Fruit fly (Drosophila melanogaster) whole organism, embryonic: ENCODE measurements around the gene NdufA3.
A peak's percentile ranks its signal among the peaks of the same experiment; 100 is the strongest.

Experiments used
- B-H2 ChIP-seq: fragments of 200-800 bp; sonication (Bioruptor generic); optimal IDR thresholded peaks from 2 replicates; lab custom pipeline; 2018; ENCODE audit warnings: missing biosample characterization, mild to moderate bottlenecking, missing genetic modification characterization
- BEAF-32 ChIP-seq: fragments of 200-800 bp; sonication (Bioruptor generic); optimal IDR thresholded peaks from 3 replicates; lab custom pipeline; 2017; ENCODE audit warnings: missing biosample characterization, missing genetic modification characterization, mild to moderate bottlenecking, moderate library complexity, missing genetic modification reagents
- CG10462 ChIP-seq: fragments of 200-800 bp; sonication (Bioruptor generic); optimal IDR thresholded peaks from 2 replicates; lab custom pipeline; 2016; ENCODE audit warnings: missing biosample characterization, missing genetic modification characterization
- CG10543 ChIP-seq: fragments of 200-800 bp; sonication (Bioruptor generic); optimal IDR thresholded peaks from 3 replicates; lab custom pipeline; 2017; ENCODE audit warnings: missing biosample characterization, mild to moderate bottlenecking, missing genetic modification characterization, moderate library complexity
- CG12391 ChIP-seq: fragments of 200-800 bp; sonication (Bioruptor generic); optimal IDR thresholded peaks from 3 replicates; lab custom pipeline; 2018; ENCODE audit warnings: missing biosample characterization, mild to moderate bottlenecking, missing genetic modification characterization, moderate library complexity
- CG13296 ChIP-seq: fragments of 200-800 bp; sonication (Bioruptor generic); optimal IDR thresholded peaks from 3 replicates; lab custom pipeline; 2018; ENCODE audit warnings: missing biosample characterization, mild to moderate bottlenecking, missing genetic modification characterization
- CG14710 ChIP-seq: fragments of 200-800 bp; sonication (Bioruptor generic); optimal IDR thresholded peaks from 3 replicates; lab custom pipeline; 2019; ENCODE audit warnings: missing biosample characterization, mild to moderate bottlenecking, missing genetic modification characterization, moderate library complexity
- CG15479 ChIP-seq: fragments of 200-800 bp; sonication (Bioruptor generic); optimal IDR thresholded peaks from 3 replicates; lab custom pipeline; 2019; ENCODE audit warnings: missing biosample characterization, mild to moderate bottlenecking, missing genetic modification characterization, moderate library complexity
- CG17568 ChIP-seq: fragments of 200-800 bp; sonication (Bioruptor generic); optimal IDR thresholded peaks from 2 replicates; lab custom pipeline; 2018; ENCODE audit warnings: missing biosample characterization, mild to moderate bottlenecking, missing genetic modification characterization, moderate library complexity
- CG17829 ChIP-seq: fragments of 200-800 bp; optimal IDR thresholded peaks from 2 replicates; lab custom pipeline; 2019; ENCODE audit warnings: missing biosample characterization, mild to moderate bottlenecking, missing genetic modification characterization, moderate library complexity
- CG2129 ChIP-seq: fragments of 200-800 bp; sonication (Bioruptor generic); IDR thresholded peaks from 2 replicates; pipeline ENCODE4 v1.3.6; 2022; ENCODE audit warnings: missing biosample characterization, missing genetic modification characterization; ENCODE audit not compliant: partially characterized antibody
- CG2199 ChIP-seq: fragments of 200-800 bp; sonication (Bioruptor generic); IDR thresholded peaks from 3 replicates; pipeline ENCODE4 v1.3.6; 2022; ENCODE audit warnings: missing biosample characterization, missing genetic modification characterization
- CG34224 ChIP-seq: fragments of 200-800 bp; sonication (Bioruptor generic); IDR thresholded peaks from 3 replicates; pipeline ENCODE4 v1.3.6; 2022; ENCODE audit warnings: missing biosample characterization, missing genetic modification characterization; ENCODE audit not compliant: partially characterized antibody
- CG42726 ChIP-seq: fragments of 200-800 bp; sonication (Bioruptor generic); IDR thresholded peaks from 2 replicates; pipeline ENCODE4 v1.3.6; 2022; ENCODE audit warnings: missing biosample characterization, missing genetic modification characterization; ENCODE audit not compliant: partially characterized antibody
- CG6272 ChIP-seq: fragments of 200-800 bp; sonication (Bioruptor generic); IDR thresholded peaks from 2 replicates; pipeline ENCODE4 v1.3.6; 2022; ENCODE audit warnings: missing biosample characterization, missing genetic modification characterization
- CG8281 ChIP-seq: fragments of 200-800 bp; sonication (Bioruptor generic); optimal IDR thresholded peaks from 2 replicates; lab custom pipeline; 2018; ENCODE audit warnings: missing biosample characterization, mild to moderate bottlenecking, missing genetic modification characterization, moderate library complexity
- CG8290 ChIP-seq, 3 experiments: fragments of 200-800 bp; sonication (Bioruptor generic); optimal IDR thresholded peaks; 2 replicates each; lab custom pipeline; 2016 to 2019; ENCODE audit warnings: missing biosample characterization in 3 of 3, missing genetic modification characterization in 3 of 3, mild to moderate bottlenecking in 2 of 3, moderate library complexity in 1 of 3
- Doc3 ChIP-seq: fragments of 200-800 bp; sonication (Bioruptor generic); IDR thresholded peaks from 3 replicates; pipeline ENCODE4 v1.3.6; 2022; ENCODE audit warnings: missing biosample characterization, missing genetic modification characterization; ENCODE audit not compliant: partially characterized antibody
- Dp ChIP-seq: fragments of 200-800 bp; sonication (Bioruptor generic); optimal IDR thresholded peaks from 2 replicates; lab custom pipeline; 2018; ENCODE audit warnings: missing biosample characterization, mild to moderate bottlenecking, missing genetic modification characterization, moderate library complexity
- Drgx ChIP-seq: fragments of 200-800 bp; sonication (Bioruptor generic); IDR thresholded peaks from 2 replicates; pipeline ENCODE4 v1.3.6; 2022; ENCODE audit warnings: missing biosample characterization, missing genetic modification characterization
- Eip74EF ChIP-seq, 2 experiments: fragments of 200-800 bp in 1 of 2; fragments of >200 bp in 1 of 2; sonication (Bioruptor generic) in 1 of 2; optimal IDR thresholded peaks; 2 replicates each; lab custom pipeline; 2017 to 2019; ENCODE audit warnings: missing biosample characterization in 2 of 2, missing genetic modification characterization in 2 of 2, mild to moderate bottlenecking in 1 of 2, moderate library complexity in 1 of 2
- Ets97D ChIP-seq: fragments of 200-800 bp; sonication (Bioruptor generic); optimal IDR thresholded peaks from 3 replicates; lab custom pipeline; 2016; ENCODE audit warnings: missing biosample characterization, missing genetic modification characterization
- Hmx ChIP-seq: fragments of 200-800 bp; sonication (Bioruptor generic); optimal IDR thresholded peaks from 2 replicates; lab custom pipeline; 2016; ENCODE audit warnings: missing biosample characterization, missing genetic modification characterization
- Max ChIP-seq: fragments of 200-800 bp; sonication (Bioruptor generic); optimal IDR thresholded peaks from 2 replicates; lab custom pipeline; 2016; ENCODE audit warnings: missing biosample characterization, mild to moderate bottlenecking, missing genetic modification characterization
- Med ChIP-seq: fragments of 200-800 bp; sonication (Bioruptor generic); peaks from one replicate; lab custom pipeline; 2016; ENCODE audit warnings: missing biosample characterization, missing genetic modification characterization, mild to moderate bottlenecking, inconsistent platforms, moderate library complexity
- Nf-YB ChIP-seq: fragments of 200-800 bp; sonication (Bioruptor generic); optimal IDR thresholded peaks from 3 replicates; lab custom pipeline; 2019; ENCODE audit warnings: missing biosample characterization, mild to moderate bottlenecking, missing genetic modification characterization, moderate library complexity
- Oli ChIP-seq: fragments of 200-800 bp; sonication (Bioruptor generic); optimal IDR thresholded peaks from 2 replicates; lab custom pipeline; 2018; ENCODE audit warnings: missing biosample characterization, mild to moderate bottlenecking, missing genetic modification characterization, moderate library complexity
- Pdp1 ChIP-seq, 2 experiments: fragments of 200-800 bp; sonication (Bioruptor generic); optimal IDR thresholded peaks; 3 replicates each; lab custom pipeline; 2016; ENCODE audit warnings: missing biosample characterization in 2 of 2, missing genetic modification characterization in 2 of 2, mild to moderate bottlenecking in 1 of 2, moderate library complexity in 1 of 2
- Side ChIP-seq: fragments of 200-800 bp; sonication (Bioruptor generic); optimal IDR thresholded peaks from 2 replicates; lab custom pipeline; 2016; ENCODE audit warnings: missing biosample characterization, missing genetic modification characterization
- Sry-δ ChIP-seq: fragments of 200-800 bp; sonication (Bioruptor generic); optimal IDR thresholded peaks from 2 replicates; lab custom pipeline; 2016; ENCODE audit warnings: missing biosample characterization, missing genetic modification characterization
- Stat92E ChIP-seq, 3 experiments: fragments of >200 bp in 2 of 3; fragments of 200-800 bp in 1 of 3; sonication (Bioruptor generic) in 1 of 3; optimal IDR thresholded peaks; 2 replicates each; lab custom pipeline; 2017 to 2019; ENCODE audit warnings: missing biosample characterization in 3 of 3, missing genetic modification characterization in 3 of 3, mild to moderate bottlenecking in 1 of 3, moderate library complexity in 1 of 3
- TFAM ChIP-seq: fragments of 200-800 bp; sonication (Bioruptor generic); optimal IDR thresholded peaks from 2 replicates; lab custom pipeline; 2017; ENCODE audit warnings: missing biosample characterization, missing genetic modification characterization, inconsistent platforms
- amos ChIP-seq: fragments of 200-800 bp; sonication (Bioruptor generic); IDR thresholded peaks from 2 replicates; pipeline ENCODE4 v1.3.6; 2022; ENCODE audit warnings: missing biosample characterization, missing genetic modification characterization; ENCODE audit not compliant: partially characterized antibody
- ato ChIP-seq: fragments of 200-800 bp; sonication (Bioruptor generic); IDR thresholded peaks from 2 replicates; pipeline ENCODE4 v1.3.6; 2022; ENCODE audit warnings: missing biosample characterization, missing genetic modification characterization; ENCODE audit not compliant: partially characterized antibody
- grn ChIP-seq: fragments of 200-800 bp; sonication (Bioruptor generic); optimal IDR thresholded peaks from 3 replicates; lab custom pipeline; 2017; ENCODE audit warnings: missing biosample characterization, missing genetic modification characterization
- hbn ChIP-seq: fragments of 200-800 bp; sonication (Bioruptor generic); IDR thresholded peaks from 2 replicates; pipeline ENCODE4 v1.3.6; 2022; ENCODE audit warnings: missing biosample characterization, missing genetic modification characterization; ENCODE audit not compliant: partially characterized antibody
- inv ChIP-seq: fragments of 200-800 bp; sonication (Bioruptor generic); IDR thresholded peaks from 2 replicates; pipeline ENCODE4 v1.3.6; 2022; ENCODE audit warnings: missing biosample characterization, missing genetic modification characterization; ENCODE audit not compliant: partially characterized antibody
- odd ChIP-seq: fragments of 200-800 bp; sonication (Bioruptor generic); optimal IDR thresholded peaks from 2 replicates; lab custom pipeline; 2017; ENCODE audit warnings: missing biosample characterization, mild to moderate bottlenecking, missing genetic modification characterization
- org-1 ChIP-seq: fragments of 200-800 bp; sonication (Bioruptor generic); optimal IDR thresholded peaks from 2 replicates; lab custom pipeline; 2017; ENCODE audit warnings: missing biosample characterization, missing genetic modification characterization
- p53 ChIP-seq: fragments of 200-800 bp; sonication (Bioruptor generic); optimal IDR thresholded peaks from 2 replicates; lab custom pipeline; 2016; ENCODE audit warnings: missing biosample characterization, missing genetic modification characterization
- phol ChIP-seq: fragments of 200-800 bp; sonication (Bioruptor generic); optimal IDR thresholded peaks from 3 replicates; lab custom pipeline; 2018; ENCODE audit warnings: missing biosample characterization, mild to moderate bottlenecking, missing genetic modification characterization, moderate library complexity
- pzg ChIP-seq: fragments of 200-800 bp; sonication (Bioruptor generic); optimal IDR thresholded peaks from 3 replicates; lab custom pipeline; 2018; ENCODE audit warnings: missing biosample characterization, mild to moderate bottlenecking, missing genetic modification characterization, moderate library complexity
- sr ChIP-seq: fragments of 200-800 bp; sonication (Bioruptor generic); IDR thresholded peaks from 3 replicates; pipeline ENCODE4 v1.3.6; 2022; ENCODE audit warnings: missing biosample characterization, missing genetic modification characterization
- twi ChIP-seq: fragments of 200-800 bp; optimal IDR thresholded peaks from 2 replicates; lab custom pipeline; 2019; ENCODE audit warnings: missing biosample characterization, mild to moderate bottlenecking, missing genetic modification characterization, moderate library complexity
- unc-4 ChIP-seq: fragments of 200-800 bp; sonication (Bioruptor generic); IDR thresholded peaks from 2 replicates; pipeline ENCODE4 v1.3.6; 2022; ENCODE audit warnings: missing biosample characterization, missing genetic modification characterization; ENCODE audit not compliant: partially characterized antibody

The NdufA3 gene

dm6 chrX:9163645-9164509, 4.0 kb upstream of the NdufA3 start (continued):
- no peak for TF ChIP-seq Stat92E (GFP tag; optimal IDR thresholded peaks at IDR 0.05; lab: Kevin White, UChicago)
- TF ChIP-seq Max (GFP tag; lab: Kevin White, UChicago) = peak; percentile 31
- TF ChIP-seq Hmx = no peak
- peak; percentile 13 for TF ChIP-seq CG10543 (GFP tag; lab: Kevin White, UChicago)
- peak in 1 of 2 experiments; percentile 43 for TF ChIP-seq Eip74EF (GFP tag; optimal IDR thresholded peaks at IDR 0.05; lab: Kevin White, UChicago)
- peak; percentile 25 for TF ChIP-seq odd
- TF ChIP-seq twi = peak; percentile 20
- no peak for TF ChIP-seq Side (GFP tag; lab: Kevin White, UChicago)
- peak; percentile 9 for TF ChIP-seq CG15479 (GFP tag; lab: Kevin White, UChicago)
- TF ChIP-seq grn = peak; percentile 72
- TF ChIP-seq Ets97D (GFP tag; lab: Kevin White, UChicago) = no peak
- TF ChIP-seq CG34224 (GFP tag; lab: Robert Waterston, UW) = no peak
- TF ChIP-seq Pdp1 (GFP tag; optimal IDR thresholded peaks at IDR 0.05; lab: Kevin White, UChicago) = peak in 1 of 2 experiments; percentile 8

- TF ChIP-seq org-1 (GFP tag; lab: Kevin White, UChicago) = no peak
- peak; percentile 79 for TF ChIP-seq ato (GFP tag; lab: Robert Waterston, UW)
- TF ChIP-seq phol (tag; lab: Kevin White, UChicago) = peak; percentile 52
- no peak for TF ChIP-seq p53 (GFP tag; lab: Kevin White, UChicago)
- TF ChIP-seq CG17829 (tag; lab: Kevin White, UChicago) = no peak
- no peak for TF ChIP-seq CG8281
- 0 out of 3 replicates have a peak, but pooled peaks have one; percentile 11 for TF ChIP-seq sr (GFP tag; lab: Robert Waterston, UW)
- TF ChIP-seq Med (GFP tag; lab: Kevin White, UChicago) = peak; percentile 25
- TF ChIP-seq pzg (GFP tag; lab: Kevin White, UChicago) = peak; percentile 49
- no peak for TF ChIP-seq grn
- no peak for TF ChIP-seq CG10462 (GFP tag; lab: Kevin White, UChicago)
- no peak for TF ChIP-seq Drgx (GFP tag; lab: Robert Waterston, UW)
- TF ChIP-seq hbn (GFP tag; lab: Robert Waterston, UW) = peak; percentile 76
- TF ChIP-seq CG13296 (GFP tag; lab: Kevin White, UChicago) = peak; percentile 21
- peak; percentile 78 for TF ChIP-seq inv (GFP tag; lab: Robert Waterston, UW)
- no peak for TF ChIP-seq TFAM (GFP tag; lab: Kevin White, UChicago)
- TF ChIP-seq Doc3 (GFP tag; lab: Robert Waterston, UW) = peak; percentile 61
- peak; percentile 82; the same call in 1 of the 2 replicates for TF ChIP-seq CG42726 (GFP tag; lab: Robert Waterston, UW)
- TF ChIP-seq CG8290 (GFP tag; optimal IDR thresholded peaks at IDR 0.05; lab: Kevin White, UChicago) = no peak
- peak in 1 of 2 experiments; percentile 38 for TF ChIP-seq CG8290 (tag; optimal IDR thresholded peaks at IDR 0.05; lab: Kevin White, UChicago)
- peak; percentile 78 for TF ChIP-seq BEAF-32 (GFP tag; lab: Kevin White, UChicago)
- no peak for TF ChIP-seq B-H2 (GFP tag; lab: Kevin White, UChicago)
- TF ChIP-seq Dp (GFP tag; lab: Kevin White, UChicago) = peak; percentile 51
- no peak for TF ChIP-seq CG2199
- TF ChIP-seq Oli (tag; lab: Kevin White, UChicago) = no peak
- TF ChIP-seq CG12391 = peak; percentile 12
- peak; percentile 78 for TF ChIP-seq Sry-δ (GFP tag; lab: Kevin White, UChicago)
- TF ChIP-seq Nf-YB (GFP tag; lab: Kevin White, UChicago) = no peak
- peak; percentile 58 for TF ChIP-seq CG17568 (GFP tag; lab: Kevin White, UChicago)
- TF ChIP-seq CG14710 (tag; lab: Kevin White, UChicago) = peak; percentile 26
- peak; percentile 65 for TF ChIP-seq CG2129 (GFP tag; lab: Robert Waterston, UW)
- peak; percentile 84 for TF ChIP-seq unc-4 (GFP tag; lab: Robert Waterston, UW)
- TF ChIP-seq CG6272 (GFP tag; lab: Robert Waterston, UW) = no peak
- peak; percentile 92 for TF ChIP-seq amos (GFP tag; lab: Robert Waterston, UW)
Measured at dm6 chrX:9163110-9163509, 3.3 kb upstream of the NdufA3 start, which contains the start of gene mei-P26. mei-P26 (plus strand) TSS chrX:9163255.
